Worm (Caenorhabditis elegans) whole organism, mixed stage, embryonic: ENCODE results near the gene C05G5.3.

Experiments used
- ceh-43 ChIP-seq: fragments of 200-800 bp; sonication (Bioruptor generic); optimal IDR thresholded peaks from 2 replicates; lab custom pipeline; 2018; ENCODE audit warnings: mild to moderate bottlenecking, missing genetic modification characterization, moderate library complexity, missing compliant biosample characterization
- ceh-83 ChIP-seq: fragments of 200-800 bp; sonication (Bioruptor generic); optimal IDR thresholded peaks from 2 replicates; lab custom pipeline; 2018; ENCODE audit warnings: mild to moderate bottlenecking, missing genetic modification characterization, missing compliant biosample characterization
- elt-1 ChIP-seq: sonication (generic microtip); optimal IDR thresholded peaks from 2 replicates; lab custom pipeline; 2017; ENCODE audit warnings: missing genetic modification characterization, mild to moderate bottlenecking, missing compliant biosample characterization, antibody characterized with exemption, moderate library complexity, borderline replicate concordance; ENCODE audit not compliant: insufficient read depth
- elt-3 ChIP-seq: fragments of 150-350 bp; optimal IDR thresholded peaks from 2 replicates; lab custom pipeline; 2014; ENCODE audit warnings: missing biosample characterization, missing genetic modification characterization
- lsy-2 ChIP-seq: fragments of 150-350 bp; optimal IDR thresholded peaks from 2 replicates; lab custom pipeline; 2014; ENCODE audit warnings: missing biosample characterization, missing genetic modification characterization
- mep-1 ChIP-seq: fragments of 150-350 bp; optimal IDR thresholded peaks from 2 replicates; lab custom pipeline; 2017; ENCODE audit warnings: missing biosample characterization, missing genetic modification reagents, missing genetic modification characterization, inconsistent platforms
- nhr-12 ChIP-seq: fragments of 150-350 bp; optimal IDR thresholded peaks from 2 replicates; lab custom pipeline; 2014; ENCODE audit warnings: missing biosample characterization, missing genetic modification characterization
- nhr-237 ChIP-seq: fragments of 150-350 bp; optimal IDR thresholded peaks from 2 replicates; lab custom pipeline; 2014; ENCODE audit warnings: missing biosample characterization, missing genetic modification characterization
- pha-4 ChIP-seq: fragments of 150-350 bp; optimal IDR thresholded peaks from 2 replicates; lab custom pipeline; 2018; ENCODE audit warnings: missing biosample characterization, missing genetic modification reagents, missing genetic modification characterization
- snpc-4 ChIP-seq: fragments of 150-350 bp; optimal IDR thresholded peaks from 2 replicates; lab custom pipeline; 2014; ENCODE audit warnings: missing biosample characterization, missing genetic modification characterization
- zip-8 ChIP-seq: fragments of 150-350 bp; optimal IDR thresholded peaks from 2 replicates; lab custom pipeline; 2014; ENCODE audit warnings: missing biosample characterization, missing genetic modification characterization

- TF ChIP-seq pha-4 (tag; lab: Kevin White, UChicago) (peak; percentile 55), lsy-2 (tag; lab: Kevin White, UChicago) (peak; percentile 76), elt-1 (tag; lab: Kevin White, UChicago) (no peak), ceh-83 (GFP tag; lab: Kevin White, UChicago) (no peak), snpc-4 (tag; lab: Kevin White, UChicago) (no peak), zip-8 (no peak), nhr-237 (peak; percentile 52), nhr-12 (tag; lab: Kevin White, UChicago) (no peak), elt-3 (tag; lab: Kevin White, UChicago) (peak; percentile 2), mep-1 (tag; lab: Kevin White, UChicago) (peak; percentile 81), ceh-43 (GFP tag; lab: Kevin White, UChicago) (no peak)
Observed at ce11 chrX:14708176-14708642, 43.6 kb downstream of the C05G5.3 start.
